Fruit fly (Drosophila melanogaster) whole organism, pupa: ENCODE data around the gene Pdhb.

ENCODE experiments used
- CG12605 ChIP-seq: fragments of 200-800 bp; sonication (Bioruptor generic); IDR thresholded peaks from 2 replicates; pipeline ENCODE4 v1.3.6; 2022; ENCODE audit warnings: missing biosample characterization, missing genetic modification characterization
- CG13204 ChIP-seq: fragments of 200-800 bp; sonication (Bioruptor generic); optimal IDR thresholded peaks from 2 replicates; lab custom pipeline; 2018; ENCODE audit warnings: missing biosample characterization, mild to moderate bottlenecking, missing genetic modification characterization, moderate library complexity
- CG14655 ChIP-seq: fragments of 200-800 bp; sonication (Bioruptor generic); optimal IDR thresholded peaks from 3 replicates; lab custom pipeline; 2017; ENCODE audit warnings: mild to moderate bottlenecking, missing biosample characterization, missing genetic modification reagents, missing genetic modification characterization
- CG32121 ChIP-seq: fragments of 200-800 bp; sonication (Bioruptor generic); IDR thresholded peaks from 2 replicates; pipeline ENCODE4 v1.3.6; 2022; ENCODE audit warnings: missing biosample characterization, missing genetic modification characterization
- CG4496 ChIP-seq: fragments of 200-800 bp; sonication (Bioruptor generic); IDR thresholded peaks from 3 replicates; pipeline ENCODE4 v1.3.6; 2022; ENCODE audit warnings: missing biosample characterization, missing genetic modification characterization
- CG8159 ChIP-seq: fragments of 200-800 bp; sonication (Bioruptor generic); optimal IDR thresholded peaks from 3 replicates; lab custom pipeline; 2018; ENCODE audit warnings: missing biosample characterization, mild to moderate bottlenecking, missing genetic modification characterization, moderate library complexity
- D1 ChIP-seq: fragments of 200-800 bp; sonication (Bioruptor generic); optimal IDR thresholded peaks from 2 replicates; lab custom pipeline; 2018; ENCODE audit warnings: missing biosample characterization, mild to moderate bottlenecking, missing genetic modification characterization, moderate library complexity
- fd96Ca ChIP-seq: fragments of 200-800 bp; sonication (Bioruptor generic); IDR thresholded peaks from 3 replicates; pipeline ENCODE4 v1.3.6; 2022; ENCODE audit warnings: missing biosample characterization, missing genetic modification characterization

DNA sequence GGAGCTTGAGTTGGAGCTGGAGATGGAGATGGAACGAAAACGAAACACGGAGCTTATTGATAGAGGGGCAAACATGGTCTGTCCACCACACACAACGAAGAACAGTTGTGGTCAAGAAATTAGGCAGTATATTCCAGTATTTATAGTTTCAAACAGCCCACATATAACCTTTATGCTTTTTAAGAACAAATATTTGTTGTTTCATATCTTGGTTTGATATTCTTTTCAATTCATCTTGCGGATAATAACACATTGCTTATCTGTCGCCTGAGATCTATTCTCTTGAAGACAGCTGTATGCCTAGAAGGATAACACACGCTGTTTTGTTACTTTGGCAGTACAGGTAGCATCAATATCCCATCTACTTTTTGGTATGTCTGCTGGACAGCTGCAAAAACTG is 40.0 kb upstream of the Pdhb start:
- TF ChIP-seq CG12605 (GFP tag; lab: Robert Waterston, UW) (no peak; the same call in 1 of the 2 replicates), CG13204 (GFP tag; lab: Kevin White, UChicago) (no peak), fd96Ca (0 out of 3 replicates have a peak, but pooled peaks have one; percentile 30), CG4496 (GFP tag; lab: Robert Waterston, UW) (peak; percentile 12; the same call in 1 of the 3 replicates), CG8159 (peak; percentile 44), CG14655 (GFP tag; lab: Kevin White, UChicago) (peak; percentile 72), CG32121 (GFP tag; lab: Robert Waterston, UW) (no peak), D1 (tag; lab: Kevin White, UChicago) (no peak)
